Worm (Caenorhabditis elegans) whole organism, L3 larva: ENCODE data around the gene klp-11.

Experiments used
- R02D3.7 ChIP-seq: fragments of 150-350 bp; optimal IDR thresholded peaks from 2 replicates; lab custom pipeline; 2014; ENCODE audit warnings: missing biosample characterization, missing genetic modification characterization
- ZK546.5 ChIP-seq: sonication (generic microtip); optimal IDR thresholded peaks from 2 replicates; lab custom pipeline; 2017; ENCODE audit warnings: missing biosample characterization, missing genetic modification characterization
- aly-2 ChIP-seq: fragments of 150-350 bp; optimal IDR thresholded peaks from 2 replicates; lab custom pipeline; 2014; ENCODE audit warnings: missing biosample characterization, missing genetic modification characterization
- ama-1 ChIP-seq: fragments of 150-350 bp; optimal IDR thresholded peaks from 2 replicates; lab custom pipeline; 2018
- ceh-16 ChIP-seq: sonication (generic microtip); optimal IDR thresholded peaks from 2 replicates; lab custom pipeline; 2017; ENCODE audit warnings: missing biosample characterization, missing genetic modification characterization
- ceh-9 ChIP-seq: sonication (generic microtip); optimal IDR thresholded peaks from 2 replicates; lab custom pipeline; 2018; ENCODE audit warnings: missing biosample characterization, missing genetic modification characterization
- daf-12 ChIP-seq: fragments of 150-350 bp; optimal IDR thresholded peaks from 2 replicates; lab custom pipeline; 2014; ENCODE audit warnings: missing biosample characterization, missing genetic modification reagents, missing genetic modification characterization
- egl-5 ChIP-seq: fragments of 150-350 bp; optimal IDR thresholded peaks from 2 replicates; lab custom pipeline; 2017; ENCODE audit warnings: missing biosample characterization, missing genetic modification reagents, missing genetic modification characterization, inconsistent platforms
- elt-2 ChIP-seq: sonication (generic microtip); optimal IDR thresholded peaks from 2 replicates; lab custom pipeline; 2016; ENCODE audit warnings: missing genetic modification reagents, mild to moderate bottlenecking, missing genetic modification characterization, missing compliant biosample characterization
- elt-3 ChIP-seq, 3 experiments: fragments of 150-350 bp in 1 of 3; sonication (generic microtip) in 2 of 3; optimal IDR thresholded peaks; 2 replicates in 2 of 3; 4 replicates in 1 of 3; lab custom pipeline; 2014 to 2017; ENCODE audit warnings: missing biosample characterization in 3 of 3, missing genetic modification characterization in 3 of 3
- fkh-10 ChIP-seq: sonication (generic microtip); optimal IDR thresholded peaks from 2 replicates; lab custom pipeline; 2017; ENCODE audit warnings: missing biosample characterization, missing genetic modification reagents, missing genetic modification characterization
- fkh-2 ChIP-seq: fragments of 150-350 bp; optimal IDR thresholded peaks from 2 replicates; lab custom pipeline; 2014; ENCODE audit warnings: missing biosample characterization, missing genetic modification reagents, missing genetic modification characterization
- fos-1 ChIP-seq: fragments of 150-350 bp; optimal IDR thresholded peaks from 2 replicates; lab custom pipeline; 2014; ENCODE audit warnings: missing biosample characterization, missing genetic modification characterization
- hmg-11 ChIP-seq: sonication (generic microtip); optimal IDR thresholded peaks from 2 replicates; lab custom pipeline; 2016; ENCODE audit warnings: missing genetic modification characterization, missing compliant biosample characterization
- jun-1 ChIP-seq: fragments of 150-350 bp; optimal IDR thresholded peaks from 2 replicates; lab custom pipeline; 2014; ENCODE audit warnings: missing biosample characterization, missing genetic modification reagents, missing genetic modification characterization
- lin-15B ChIP-seq: fragments of 150-350 bp; optimal IDR thresholded peaks from 2 replicates; lab custom pipeline; 2014; ENCODE audit warnings: missing biosample characterization, missing genetic modification characterization
- lin-39 ChIP-seq: fragments of 150-350 bp; optimal IDR thresholded peaks from 2 replicates; lab custom pipeline; 2018; ENCODE audit warnings: missing biosample characterization, missing genetic modification reagents, missing genetic modification characterization
- lsy-12 ChIP-seq: sonication (generic microtip); optimal IDR thresholded peaks from 2 replicates; lab custom pipeline; 2016; ENCODE audit warnings: mild to moderate bottlenecking, missing genetic modification characterization, missing compliant biosample characterization
- mdl-1 ChIP-seq: fragments of 150-350 bp; optimal IDR thresholded peaks from 2 replicates; lab custom pipeline; 2014; ENCODE audit warnings: missing biosample characterization, missing genetic modification characterization
- mml-1 ChIP-seq: fragments of 150-350 bp; sonication (generic microtip); optimal IDR thresholded peaks from 3 replicates; lab custom pipeline; 2014; ENCODE audit warnings: missing biosample characterization, missing genetic modification characterization
- nfya-1 ChIP-seq: sonication (generic microtip); optimal IDR thresholded peaks from 2 replicates; lab custom pipeline; 2017; ENCODE audit warnings: missing genetic modification characterization, mild to moderate bottlenecking, missing compliant biosample characterization, antibody characterized with exemption, moderate library complexity; ENCODE audit not compliant: insufficient read depth
- nhr-25 ChIP-seq: sonication (generic microtip); optimal IDR thresholded peaks from 2 replicates; lab custom pipeline; 2017; ENCODE audit warnings: missing biosample characterization, missing genetic modification characterization
- nhr-28 ChIP-seq: fragments of 150-350 bp; optimal IDR thresholded peaks from 2 replicates; lab custom pipeline; 2014; ENCODE audit warnings: missing biosample characterization, missing genetic modification characterization
- nhr-43 ChIP-seq: sonication (generic microtip); optimal IDR thresholded peaks from 2 replicates; lab custom pipeline; 2016; ENCODE audit warnings: mild to moderate bottlenecking, missing genetic modification characterization, missing compliant biosample characterization; ENCODE audit not compliant: poor library complexity, severe bottlenecking
- nhr-67 ChIP-seq: fragments of 150-350 bp; optimal IDR thresholded peaks from 2 replicates; lab custom pipeline; 2014; ENCODE audit warnings: missing biosample characterization, missing genetic modification characterization
- nhr-77 ChIP-seq: fragments of 150-350 bp; optimal IDR thresholded peaks from 2 replicates; lab custom pipeline; 2014; ENCODE audit warnings: missing biosample characterization, missing genetic modification characterization
- pha-4 ChIP-seq: fragments of 150-350 bp; optimal IDR thresholded peaks from 2 replicates; lab custom pipeline; 2014; ENCODE audit warnings: missing biosample characterization, missing genetic modification reagents, missing genetic modification characterization
- pqm-1 ChIP-seq: fragments of 150-350 bp; optimal IDR thresholded peaks from 2 replicates; lab custom pipeline; 2017; ENCODE audit warnings: missing biosample characterization, missing genetic modification characterization, inconsistent platforms
- sea-2 ChIP-seq: fragments of 150-350 bp; sonication (generic microtip); optimal IDR thresholded peaks from 4 replicates; lab custom pipeline; 2014; ENCODE audit warnings: missing biosample characterization, missing genetic modification reagents, missing genetic modification characterization
- skn-1 ChIP-seq: fragments of 150-350 bp; optimal IDR thresholded peaks from 2 replicates; lab custom pipeline; 2014; ENCODE audit warnings: missing biosample characterization, missing genetic modification characterization
- snpc-4 ChIP-seq: fragments of 150-350 bp; optimal IDR thresholded peaks from 2 replicates; lab custom pipeline; 2014; ENCODE audit warnings: missing biosample characterization, missing genetic modification characterization
- tbx-2 ChIP-seq: sonication (generic microtip); optimal IDR thresholded peaks from 2 replicates; lab custom pipeline; 2016; ENCODE audit warnings: mild to moderate bottlenecking, missing genetic modification characterization, missing compliant biosample characterization
- unc-62 ChIP-seq: fragments of 150-350 bp; sonication (generic microtip); optimal IDR thresholded peaks from 4 replicates; lab custom pipeline; 2014; ENCODE audit warnings: missing biosample characterization, missing genetic modification reagents, missing genetic modification characterization
- ztf-11 ChIP-seq: fragments of 150-350 bp; optimal IDR thresholded peaks from 2 replicates; lab custom pipeline; 2014; ENCODE audit warnings: missing biosample characterization, missing genetic modification characterization

The klp-11 gene

DNA sequence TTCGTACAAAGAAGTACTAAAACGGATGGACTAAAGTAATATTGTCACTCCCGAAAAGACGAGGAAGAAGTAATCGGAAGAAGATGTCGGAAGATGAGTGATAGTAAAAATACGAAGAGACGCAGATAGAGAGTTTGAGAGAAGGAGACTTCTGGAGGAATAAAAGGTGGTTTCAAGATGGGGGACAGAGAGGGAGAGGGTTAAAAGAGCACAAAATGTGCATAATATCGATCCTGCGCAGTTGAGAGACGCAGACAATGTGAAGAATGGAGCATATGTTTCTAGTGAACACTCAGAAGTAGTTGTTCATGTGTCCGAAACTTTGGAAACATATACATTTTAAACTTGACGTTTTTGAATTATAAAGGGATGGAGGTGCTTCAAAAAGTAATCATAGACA is 605 bp upstream of the klp-11 start (continued):
- TF ChIP-seq ceh-16 (tag; lab: Kevin White, UChicago): no peak

DNA sequence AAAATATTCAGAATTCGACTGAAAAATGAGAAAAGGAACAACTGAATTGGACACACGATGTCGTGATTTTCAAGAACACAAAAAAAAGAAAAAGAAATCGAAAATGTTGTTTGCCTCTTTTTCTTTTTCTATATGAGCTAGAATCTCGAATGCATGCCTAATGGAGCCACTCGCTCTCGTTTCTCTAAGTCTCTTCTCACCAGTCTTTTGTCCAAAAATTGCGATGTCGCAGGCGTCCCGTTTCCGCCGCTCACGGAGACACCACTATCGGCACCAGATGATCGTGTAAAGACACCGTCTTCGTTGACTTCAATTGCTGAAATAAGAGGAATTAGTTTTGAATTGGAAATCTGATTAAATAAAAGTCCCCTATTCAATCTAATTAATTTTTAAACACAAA is 3.2 kb downstream of the klp-11 start:
- TF ChIP-seq ztf-11 (tag; lab: Kevin White, UChicago) (no peak), unc-62 (GFP tag; lab: Kevin White, UChicago) (no peak), hmg-11 (tag; lab: Kevin White, UChicago) (peak; percentile 32), pha-4 (tag; lab: Kevin White, UChicago) (peak; percentile 4), lin-39 (peak; percentile 84), nhr-43 (no peak), elt-3 (tag; optimal IDR thresholded peaks at IDR 0.05; lab: Kevin White, UChicago) (no peak), fkh-2 (no peak), nfya-1 (peak; percentile 66), ZK546.5 (tag; lab: Kevin White, UChicago) (no peak), snpc-4 (tag; lab: Kevin White, UChicago) (no peak), lin-15B (peak; percentile 27), fos-1 (tag; lab: Kevin White, UChicago) (no peak), jun-1 (tag; lab: Kevin White, UChicago) (no peak), ceh-9 (tag; lab: Kevin White, UChicago) (no peak), lsy-12 (no peak), fkh-10 (GFP tag; lab: Kevin White, UChicago) (peak; percentile 37), elt-2 (tag; lab: Kevin White, UChicago) (peak; percentile 17)
- TF ChIP-seq, all 47 proteins: peak for 7

DNA sequence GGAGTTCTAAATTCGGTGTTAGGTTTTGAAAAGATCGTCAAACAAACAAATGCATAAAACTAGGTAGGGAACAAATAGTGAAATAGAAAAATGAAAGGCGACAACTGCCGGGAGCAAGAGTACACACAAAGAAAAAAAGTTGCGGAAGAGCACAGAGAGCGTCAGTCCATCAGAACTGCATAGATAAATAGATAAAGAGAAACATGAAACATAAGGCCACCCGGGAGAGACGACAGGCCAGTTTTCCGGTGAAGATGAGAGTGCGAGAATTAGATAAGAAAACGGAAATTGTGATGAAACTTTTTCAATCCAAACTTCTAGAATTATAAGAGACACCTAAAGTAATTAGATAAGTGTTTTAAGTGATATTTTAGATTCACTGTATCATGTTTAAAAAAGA is 4.1 kb downstream of the klp-11 start:
- TF ChIP-seq mml-1 (tag; lab: Kevin White, UChicago) (no peak), snpc-4 (tag; lab: Kevin White, UChicago) (no peak), ztf-11 (tag; lab: Kevin White, UChicago) (no peak), pqm-1 (tag; lab: Kevin White, UChicago) (peak; percentile 68), nhr-67 (tag; lab: Kevin White, UChicago) (no peak), pha-4 (tag; lab: Kevin White, UChicago) (peak; percentile 45), elt-2 (tag; lab: Kevin White, UChicago) (peak; percentile 85), hmg-11 (tag; lab: Kevin White, UChicago) (no peak), egl-5 (no peak), nhr-77 (tag; lab: Kevin White, UChicago) (no peak), sea-2 (GFP tag; lab: Kevin White, UChicago) (no peak), nfya-1 (peak; percentile 41), fkh-10 (GFP tag; lab: Kevin White, UChicago) (no peak), ceh-16 (tag; lab: Kevin White, UChicago) (no peak), nhr-28 (tag; lab: Kevin White, UChicago) (no peak), fkh-2 (no peak), lin-15B (no peak), lsy-12 (no peak), elt-3 (tag; optimal IDR thresholded peaks at IDR 0.05; lab: Kevin White, UChicago) (no peak), nhr-25 (tag; lab: Kevin White, UChicago) (no peak)
- TF ChIP-seq, all 47 proteins: peak for 4

DNA sequence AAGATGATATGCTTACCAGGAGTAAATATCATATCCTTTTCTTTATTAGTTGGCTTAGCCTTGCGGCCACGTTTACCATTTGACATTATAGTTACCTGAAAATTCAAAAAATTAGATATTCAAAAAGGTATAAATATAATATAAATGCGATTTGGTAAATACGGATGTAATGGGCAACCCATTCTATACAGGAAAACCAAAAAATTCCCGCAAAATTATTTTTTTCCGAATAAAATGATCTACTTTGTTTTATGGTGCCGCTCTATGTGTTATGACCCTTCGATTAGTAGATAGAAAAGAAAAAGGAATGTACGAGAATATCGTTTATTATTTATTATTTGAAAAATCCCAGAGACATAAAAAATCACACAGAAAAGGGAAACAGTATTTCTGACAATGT is 7.1 kb downstream of the klp-11 start, which contains the start of gene elli-1:
Gene elli-1, minus strand, starts transcription at position 101 of the 400 bp plus-strand sequence.
- TF ChIP-seq R02D3.7 (tag; lab: Kevin White, UChicago) (no peak), elt-2 (tag; lab: Kevin White, UChicago) (no peak), ztf-11 (tag; lab: Kevin White, UChicago) (no peak), daf-12 (no peak), ama-1 (lab: Kevin White, UChicago) (no peak), aly-2 (tag; lab: Kevin White, UChicago) (no peak), mdl-1 (no peak), tbx-2 (no peak), lin-15B (no peak), fos-1 (tag; lab: Kevin White, UChicago) (no peak), skn-1 (tag; lab: Kevin White, UChicago) (no peak)

DNA sequence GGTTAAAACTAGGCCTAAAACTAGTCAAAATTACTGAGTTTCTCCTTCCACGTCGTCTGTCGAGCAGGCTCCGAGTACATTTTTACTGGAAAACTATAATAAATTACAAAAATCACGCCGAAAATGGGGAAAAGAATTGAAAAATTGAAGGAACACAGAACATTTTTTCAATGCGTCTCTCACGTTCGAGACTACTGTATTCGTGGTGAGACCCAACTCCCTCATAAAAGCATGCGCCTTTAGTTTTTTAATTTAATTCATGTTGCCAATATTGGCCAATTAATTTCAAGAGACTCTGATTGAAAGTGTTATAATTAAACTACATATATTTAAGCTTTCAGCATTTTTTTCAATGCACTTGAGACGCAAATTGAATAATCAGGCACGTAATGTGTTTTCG is 7.7 kb downstream of the klp-11 start:
- TF ChIP-seq aly-2 (tag; lab: Kevin White, UChicago) (no peak), elt-3 (tag; optimal IDR thresholded peaks at IDR 0.05; lab: Kevin White, UChicago) (no peak)
